Worm (Caenorhabditis elegans): ENCODE measurements around the gene T14B4.9.
A peak's percentile ranks its signal among the peaks of the same experiment; 100 is the strongest.

The T14B4.9 gene

DNA sequence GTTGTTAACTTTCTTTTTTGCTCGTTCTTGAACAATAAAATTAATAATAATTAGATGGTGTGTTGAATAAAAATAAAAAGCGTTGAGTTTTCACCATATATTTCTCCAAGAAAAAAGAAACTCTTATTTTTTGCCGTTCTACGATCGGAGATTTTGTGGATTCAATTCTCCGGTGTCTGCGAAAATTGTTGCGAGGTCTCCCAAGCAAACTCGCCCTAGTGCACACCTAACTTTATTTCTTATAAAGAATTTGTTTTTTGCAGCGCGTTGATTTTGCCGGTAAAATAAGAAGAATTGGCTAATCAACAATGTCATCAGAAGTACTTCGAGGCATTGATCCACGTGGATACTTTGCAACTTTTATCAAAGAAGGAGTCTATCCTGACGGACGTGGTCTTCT is 7.8 kb upstream of the T14B4.9 start, which contains the start of gene exos-8 (continued):
- TF ChIP-seq sox-4 (tag; optimal IDR thresholded peaks at IDR 0.05), result no peak
- no peak for TF ChIP-seq nhr-76 (tag; optimal IDR thresholded peaks at IDR 0.05)
- TF ChIP-seq jun-1 (tag; optimal IDR thresholded peaks at IDR 0.05), result peak; percentile 13
- peak; percentile 75 for TF ChIP-seq lir-3 (tag; optimal IDR thresholded peaks at IDR 0.05; ENCODE audit: poor library complexity)
- no peak for TF ChIP-seq nhr-28 (tag; optimal IDR thresholded peaks at IDR 0.05)
- TF ChIP-seq F16B12.6 (tag; optimal IDR thresholded peaks at IDR 0.05), result peak; percentile 24
- peak; percentile 89 for TF ChIP-seq rnt-1 (tag; optimal IDR thresholded peaks at IDR 0.05)
- peak; percentile 63 for TF ChIP-seq nhr-77 (tag; optimal IDR thresholded peaks at IDR 0.05)
- TF ChIP-seq pag-3 (tag; optimal IDR thresholded peaks at IDR 0.05; ENCODE audit: borderline replicate concordance, insufficient read depth), result no peak
- no peak for TF ChIP-seq zag-1 (tag; optimal IDR thresholded peaks at IDR 0.05)
- TF ChIP-seq pqm-1 (tag; optimal IDR thresholded peaks at IDR 0.05), result no peak
- TF ChIP-seq ceh-90 (tag; optimal IDR thresholded peaks at IDR 0.05), result no peak
- no peak for TF ChIP-seq hlh-4 (tag; optimal IDR thresholded peaks at IDR 0.05)
- TF ChIP-seq sptf-1 (tag; optimal IDR thresholded peaks at IDR 0.05), result no peak
- no peak for TF ChIP-seq ets-5 (GFP tag; IDR thresholded peaks at IDR 0.05)
- TF ChIP-seq nhr-71 (tag; optimal IDR thresholded peaks at IDR 0.05), result peak; percentile 69
- no peak for TF ChIP-seq egl-13 (tag; optimal IDR thresholded peaks at IDR 0.05)
- peak; percentile 22 for TF ChIP-seq fos-1 (tag; optimal IDR thresholded peaks at IDR 0.05)
- TF ChIP-seq unc-130 (tag; optimal IDR thresholded peaks at IDR 0.05), result peak; percentile 11
- TF ChIP-seq tlp-1 (tag; optimal IDR thresholded peaks at IDR 0.05), result no peak
- peak; percentile 66 for TF ChIP-seq snu-23 (GFP tag; optimal IDR thresholded peaks at IDR 0.05)
- no peak for TF ChIP-seq ztf-4 (tag; optimal IDR thresholded peaks at IDR 0.05)
- peak; percentile 60 for TF ChIP-seq nhr-47 (tag; optimal IDR thresholded peaks at IDR 0.05)
- TF ChIP-seq lsy-2 (tag; optimal IDR thresholded peaks at IDR 0.05), result peak; percentile 28 to 80
- TF ChIP-seq unc-98 (GFP tag; IDR thresholded peaks at IDR 0.05), result no peak
- TF ChIP-seq mep-1 (tag; optimal IDR thresholded peaks at IDR 0.05), result no peak

DNA sequence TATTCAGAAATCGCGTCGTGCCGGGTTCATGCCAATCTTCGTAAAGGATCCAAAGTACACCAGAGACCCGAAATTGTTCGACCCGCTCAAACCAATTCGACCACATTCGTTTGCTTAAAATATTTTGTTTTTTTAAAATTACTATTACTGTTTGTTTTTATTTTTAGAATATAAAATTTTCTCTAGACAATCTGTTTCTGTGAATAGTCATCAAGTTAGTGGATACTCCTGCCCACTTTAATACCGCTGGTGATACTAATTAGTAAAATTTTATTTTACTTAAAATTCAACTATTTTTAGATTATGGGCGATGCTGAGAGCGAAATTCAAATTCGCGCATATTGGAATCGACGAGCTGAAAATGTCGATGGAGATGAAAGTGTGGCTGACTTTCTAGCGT is 3.0 kb upstream of the T14B4.9 start, which contains the start of gene T14B4.1:
TSS of gene T14B4.1 (plus strand) at position 301 of the 400 bp plus-strand sequence.
- TF ChIP-seq egl-13 (tag; optimal IDR thresholded peaks at IDR 0.05), result no peak
- TF ChIP-seq hlh-4 (tag; optimal IDR thresholded peaks at IDR 0.05), result no peak
- TF ChIP-seq aly-2 (tag; optimal IDR thresholded peaks at IDR 0.05), result no peak
- no peak for TF ChIP-seq pqm-1 (tag; optimal IDR thresholded peaks at IDR 0.05)

DNA sequence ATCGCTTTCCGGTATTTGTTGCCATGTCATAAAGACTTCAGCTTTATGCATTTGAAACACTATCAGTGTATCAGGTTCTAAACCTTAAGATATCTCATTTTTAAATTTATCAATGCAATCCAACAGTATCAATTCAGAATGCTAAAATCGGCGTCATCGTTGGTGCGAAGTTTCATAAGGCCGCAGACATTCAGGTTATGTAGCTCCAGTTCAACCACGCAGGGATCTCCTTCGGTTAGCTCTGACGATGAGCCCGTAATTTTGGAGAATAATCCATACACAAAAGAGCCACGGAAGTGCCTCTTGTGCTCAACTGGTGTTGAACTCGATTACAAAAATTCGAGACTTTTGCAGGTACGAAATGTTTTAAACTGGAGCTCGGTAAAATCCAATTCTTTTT is 2.4 kb upstream of the T14B4.9 start, which contains the start of gene mrps-18.C:
TSS of gene mrps-18.C (plus strand) at position 138 of the 400 bp plus-strand sequence.
- TF ChIP-seq fkh-10 (GFP tag; optimal IDR thresholded peaks at IDR 0.05) (no peak), tlp-1 (tag; optimal IDR thresholded peaks at IDR 0.05) (no peak)

DNA sequence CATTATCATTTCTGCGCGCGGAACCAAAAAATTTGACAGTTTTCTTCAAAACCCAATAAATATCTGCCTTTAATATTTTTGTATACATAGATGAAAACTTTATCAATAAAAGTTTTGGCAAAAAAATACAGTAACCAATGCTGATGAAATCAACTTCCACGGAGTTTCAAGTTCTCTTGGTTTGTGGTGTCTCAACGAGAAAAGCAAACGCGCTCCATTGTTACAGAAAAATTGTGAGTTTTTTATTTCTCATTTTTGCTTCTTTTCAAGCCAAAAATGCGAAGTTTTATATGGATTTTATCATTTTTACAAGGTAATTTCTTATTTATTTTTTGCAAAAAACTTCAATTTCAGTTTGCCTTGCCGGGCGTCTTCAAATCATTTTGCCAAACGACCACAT is 1.1 kb upstream of the T14B4.9 start, which contains the start of gene T14B4.3:
TSS of gene T14B4.3 (plus strand) at position 264 of the 400 bp plus-strand sequence.
- TF ChIP-seq lin-14 (GFP tag; optimal IDR thresholded peaks at IDR 0.05), result peak; percentile 75
- peak; percentile 78 for TF ChIP-seq lin-15B (tag; optimal IDR thresholded peaks at IDR 0.05)
- peak; percentile 68 to 88 for TF ChIP-seq lsy-2 (tag; optimal IDR thresholded peaks at IDR 0.05)
- TF ChIP-seq tbx-2 (tag; optimal IDR thresholded peaks at IDR 0.05), result peak; percentile 54
- peak; percentile 56 for TF ChIP-seq fkh-8 (tag; optimal IDR thresholded peaks at IDR 0.05)
- peak; percentile 46 for TF ChIP-seq F16B12.6 (tag; optimal IDR thresholded peaks at IDR 0.05)
- peak in 2 of 3 experiments; percentile 41 to 64 for TF ChIP-seq ceh-82 (tag; optimal IDR thresholded peaks at IDR 0.05)
- TF ChIP-seq lin-13 (GFP tag; optimal IDR thresholded peaks at IDR 0.05), result peak; percentile 59
- TF ChIP-seq mab-9 (GFP tag; IDR thresholded peaks at IDR 0.05), result no peak
- TF ChIP-seq skn-1 (tag; optimal IDR thresholded peaks at IDR 0.05), result peak; percentile 43
- TF ChIP-seq ces-1 (GFP tag; optimal IDR thresholded peaks at IDR 0.05), result no peak
- TF ChIP-seq xbp-1 (tag; optimal IDR thresholded peaks at IDR 0.05), result peak; percentile 50
- TF ChIP-seq unc-86 (tag; optimal IDR thresholded peaks at IDR 0.05), result peak; percentile 14
- peak; percentile 57 to 85 for TF ChIP-seq lin-35 (GFP tag; optimal IDR thresholded peaks at IDR 0.05)
- peak; percentile 6 for TF ChIP-seq nhr-237 (tag; optimal IDR thresholded peaks at IDR 0.05)
- TF ChIP-seq ztf-11 (tag; optimal IDR thresholded peaks at IDR 0.05), result peak in 1 of 2 experiments; percentile 67
- TF ChIP-seq egl-27 (tag; optimal IDR thresholded peaks at IDR 0.05), result no peak
- no peak for TF ChIP-seq pag-3 (tag; optimal IDR thresholded peaks at IDR 0.05; ENCODE audit: borderline replicate concordance, insufficient read depth)
- TF ChIP-seq C04F5.9 (tag; optimal IDR thresholded peaks at IDR 0.05), result peak; percentile 4
- TF ChIP-seq pax-3 (tag; optimal IDR thresholded peaks at IDR 0.05), result peak; percentile 52
- peak; percentile 28 for TF ChIP-seq nhr-77 (tag; optimal IDR thresholded peaks at IDR 0.05)
- no peak for TF ChIP-seq ceh-90 (tag; optimal IDR thresholded peaks at IDR 0.05)
- no peak for TF ChIP-seq nhr-11 (tag; optimal IDR thresholded peaks at IDR 0.05)
- TF ChIP-seq swsn-7 (tag; optimal IDR thresholded peaks at IDR 0.05), result peak; percentile 45
- TF ChIP-seq blmp-1 (tag; optimal IDR thresholded peaks at IDR 0.05), result peak; percentile 61

Data from whole organism, L1 larva.